Fruit fly (Drosophila melanogaster) whole organism, prepupa: ENCODE measurements around the gene Wdfy2.

Experiments
- Blimp-1 ChIP-seq: fragments of 200-800 bp; sonication (Bioruptor generic); optimal IDR thresholded peaks from 3 replicates; lab custom pipeline; 2017; ENCODE audit warnings: missing biosample characterization, missing genetic modification characterization, mild to moderate bottlenecking, moderate library complexity, missing genetic modification reagents
- CG10669 ChIP-seq: fragments of 200-800 bp; sonication (Bioruptor generic); optimal IDR thresholded peaks from 3 replicates; lab custom pipeline; 2018; ENCODE audit warnings: missing biosample characterization, mild to moderate bottlenecking, missing genetic modification characterization, moderate library complexity
- CG11294 ChIP-seq: fragments of 200-800 bp; sonication (Bioruptor generic); IDR thresholded peaks from 2 replicates; pipeline ENCODE4 v1.3.6; 2022; ENCODE audit warnings: missing biosample characterization, missing genetic modification characterization
- CG11762 ChIP-seq: fragments of 200-800 bp; sonication (Bioruptor generic); optimal IDR thresholded peaks from 3 replicates; lab custom pipeline; 2016; ENCODE audit warnings: missing biosample characterization, missing genetic modification characterization; ENCODE audit not compliant: insufficient read depth
- CG15336 ChIP-seq: fragments of 200-800 bp; sonication (Bioruptor generic); IDR thresholded peaks from 2 replicates; pipeline ENCODE4 v1.3.6; 2022; ENCODE audit warnings: missing biosample characterization, missing genetic modification characterization
- CG16779 ChIP-seq: fragments of 200-800 bp; sonication (Bioruptor generic); optimal IDR thresholded peaks from 3 replicates; lab custom pipeline; 2017; ENCODE audit warnings: missing biosample characterization, mild to moderate bottlenecking, missing genetic modification characterization
- CG3032 ChIP-seq: fragments of 200-800 bp; optimal IDR thresholded peaks from 2 replicates; lab custom pipeline; 2019; ENCODE audit warnings: missing biosample characterization, mild to moderate bottlenecking, missing genetic modification characterization, moderate library complexity
- CG34406 ChIP-seq: fragments of 200-800 bp; sonication (Bioruptor generic); optimal IDR thresholded peaks from 3 replicates; lab custom pipeline; 2016; ENCODE audit warnings: missing biosample characterization, missing genetic modification characterization
- CG4318 ChIP-seq: fragments of 200-800 bp; sonication (Bioruptor generic); optimal IDR thresholded peaks from 3 replicates; lab custom pipeline; 2017; ENCODE audit warnings: missing biosample characterization, mild to moderate bottlenecking, missing genetic modification characterization
- CG6163 ChIP-seq: fragments of 200-800 bp; sonication (Bioruptor generic); IDR thresholded peaks from 3 replicates; pipeline ENCODE4 v1.3.6; 2022; ENCODE audit warnings: missing biosample characterization, missing genetic modification characterization
- CG6276 ChIP-seq: fragments of 200-800 bp; sonication (Bioruptor generic); optimal IDR thresholded peaks from 2 replicates; lab custom pipeline; 2017; ENCODE audit warnings: missing biosample characterization, mild to moderate bottlenecking, missing genetic modification characterization
- CG9139 ChIP-seq: fragments of 200-800 bp; sonication (Bioruptor generic); optimal IDR thresholded peaks from 3 replicates; lab custom pipeline; 2017; ENCODE audit warnings: missing biosample characterization, mild to moderate bottlenecking, missing genetic modification characterization
- Eip78C ChIP-seq: fragments of 200-800 bp; sonication (Bioruptor generic); peaks from one replicate; lab custom pipeline; 2016; ENCODE audit warnings: missing biosample characterization, missing genetic modification characterization
- Eip93F ChIP-seq: fragments of 200-800 bp; sonication (Bioruptor generic); optimal IDR thresholded peaks from 2 replicates; lab custom pipeline; 2016; ENCODE audit warnings: missing biosample characterization, mild to moderate bottlenecking, missing genetic modification characterization
- Ets21C ChIP-seq: fragments of 200-800 bp; sonication (Bioruptor generic); optimal IDR thresholded peaks from 3 replicates; lab custom pipeline; 2016; ENCODE audit warnings: missing biosample characterization, missing genetic modification characterization
- Ets96B ChIP-seq: fragments of 200-800 bp; optimal IDR thresholded peaks from 2 replicates; lab custom pipeline; 2019; ENCODE audit warnings: missing biosample characterization, mild to moderate bottlenecking, missing genetic modification characterization, moderate library complexity
- Hr38 ChIP-seq: sonication (Bioruptor generic); optimal IDR thresholded peaks from 2 replicates; lab custom pipeline; 2016; ENCODE audit warnings: missing biosample characterization, missing genetic modification characterization
- Hr4 ChIP-seq: fragments of 200-800 bp; sonication (Bioruptor generic); optimal IDR thresholded peaks from 3 replicates; lab custom pipeline; 2016; ENCODE audit warnings: missing biosample characterization, missing genetic modification characterization
- Lpt ChIP-seq: fragments of 200-800 bp; sonication (Bioruptor generic); optimal IDR thresholded peaks from 3 replicates; lab custom pipeline; 2016; ENCODE audit warnings: missing biosample characterization, missing genetic modification characterization
- Met ChIP-seq: fragments of 200-800 bp; sonication (Bioruptor generic); optimal IDR thresholded peaks from 3 replicates; lab custom pipeline; 2016; ENCODE audit warnings: missing biosample characterization, missing genetic modification characterization
- OdsH ChIP-seq: fragments of 200-800 bp; sonication (Bioruptor generic); optimal IDR thresholded peaks from 3 replicates; lab custom pipeline; 2016; ENCODE audit warnings: missing biosample characterization, missing genetic modification characterization
- Sox102F ChIP-seq: fragments of 200-800 bp; sonication (Bioruptor generic); optimal IDR thresholded peaks from 2 replicates; lab custom pipeline; 2016; ENCODE audit warnings: missing biosample characterization, mild to moderate bottlenecking, missing genetic modification characterization
- Sox14 ChIP-seq: fragments of 200-800 bp; sonication (Bioruptor generic); optimal IDR thresholded peaks from 3 replicates; lab custom pipeline; 2016; ENCODE audit warnings: missing biosample characterization, missing genetic modification characterization
- achi ChIP-seq: fragments of 200-800 bp; sonication (Bioruptor generic); optimal IDR thresholded peaks from 3 replicates; lab custom pipeline; 2016; ENCODE audit warnings: missing biosample characterization, missing genetic modification characterization
- acj6 ChIP-seq: fragments of 200-800 bp; sonication (Bioruptor generic); optimal IDR thresholded peaks from 3 replicates; lab custom pipeline; 2016; ENCODE audit warnings: missing biosample characterization, missing genetic modification characterization
- cyc ChIP-seq: fragments of 200-800 bp; sonication (Bioruptor generic); optimal IDR thresholded peaks from 3 replicates; lab custom pipeline; 2016; ENCODE audit warnings: missing biosample characterization, missing genetic modification characterization
- dac ChIP-seq: fragments of 200-800 bp; sonication (Bioruptor generic); optimal IDR thresholded peaks from 2 replicates; lab custom pipeline; 2017; ENCODE audit warnings: missing biosample characterization, mild to moderate bottlenecking, missing genetic modification characterization
- dsx ChIP-seq: fragments of 200-800 bp; optimal IDR thresholded peaks from 3 replicates; lab custom pipeline; 2019; ENCODE audit warnings: missing biosample characterization, mild to moderate bottlenecking, missing genetic modification characterization, moderate library complexity; ENCODE audit not compliant: poor library complexity, severe bottlenecking
- esn ChIP-seq: fragments of 200-800 bp; sonication (Bioruptor generic); optimal IDR thresholded peaks from 2 replicates; lab custom pipeline; 2016; ENCODE audit warnings: missing biosample characterization, mild to moderate bottlenecking, missing genetic modification characterization, moderate library complexity
- fd59A ChIP-seq: fragments of 200-800 bp; sonication (Bioruptor generic); optimal IDR thresholded peaks from 2 replicates; lab custom pipeline; 2017; ENCODE audit warnings: missing biosample characterization, mild to moderate bottlenecking, missing genetic modification characterization, missing genetic modification reagents
- fd85E ChIP-seq: fragments of 200-800 bp; sonication (Bioruptor generic); optimal IDR thresholded peaks from 3 replicates; lab custom pipeline; 2016; ENCODE audit warnings: missing biosample characterization, missing genetic modification characterization
- fkh ChIP-seq: fragments of 200-800 bp; sonication (Bioruptor generic); optimal IDR thresholded peaks from 3 replicates; lab custom pipeline; 2017; ENCODE audit warnings: missing biosample characterization, mild to moderate bottlenecking, missing genetic modification characterization, moderate library complexity
- lz ChIP-seq: fragments of 200-800 bp; sonication (Bioruptor generic); optimal IDR thresholded peaks from 3 replicates; lab custom pipeline; 2016; ENCODE audit warnings: missing biosample characterization, missing genetic modification characterization
- net ChIP-seq: fragments of 200-800 bp; sonication (Bioruptor generic); optimal IDR thresholded peaks from 3 replicates; lab custom pipeline; 2016; ENCODE audit warnings: missing biosample characterization, missing genetic modification characterization
- pdm3 ChIP-seq: fragments of 200-800 bp; sonication (Bioruptor generic); optimal IDR thresholded peaks from 3 replicates; lab custom pipeline; 2016; ENCODE audit warnings: missing biosample characterization, missing genetic modification characterization
- salr ChIP-seq, 2 experiments: fragments of 200-800 bp; sonication (Bioruptor generic); optimal IDR thresholded peaks; 3 replicates each; lab custom pipeline; 2016 to 2018; ENCODE audit warnings: missing biosample characterization in 2 of 2, missing genetic modification characterization in 2 of 2, mild to moderate bottlenecking in 1 of 2
- svp ChIP-seq: fragments of 200-800 bp; sonication (Bioruptor generic); peaks from one replicate; lab custom pipeline; 2016; ENCODE audit warnings: missing biosample characterization, missing genetic modification characterization
- vri ChIP-seq: fragments of 200-800 bp; sonication (Bioruptor generic); optimal IDR thresholded peaks from 3 replicates; lab custom pipeline; 2016; ENCODE audit warnings: missing biosample characterization, mild to moderate bottlenecking, missing genetic modification characterization

Gene Wdfy2

dm6 chr2L:10455944-10456520, 32.9 kb downstream of the Wdfy2 start:
- TF ChIP-seq OdsH (GFP tag; lab: Kevin White, UChicago) (no peak), Eip78C (GFP tag; lab: Kevin White, UChicago) (peak; percentile 53), esn (GFP tag; lab: Kevin White, UChicago) (no peak), vri (GFP tag; lab: Kevin White, UChicago) (peak; percentile 93), svp (GFP tag; lab: Kevin White, UChicago) (peak; percentile 78)

DNA sequence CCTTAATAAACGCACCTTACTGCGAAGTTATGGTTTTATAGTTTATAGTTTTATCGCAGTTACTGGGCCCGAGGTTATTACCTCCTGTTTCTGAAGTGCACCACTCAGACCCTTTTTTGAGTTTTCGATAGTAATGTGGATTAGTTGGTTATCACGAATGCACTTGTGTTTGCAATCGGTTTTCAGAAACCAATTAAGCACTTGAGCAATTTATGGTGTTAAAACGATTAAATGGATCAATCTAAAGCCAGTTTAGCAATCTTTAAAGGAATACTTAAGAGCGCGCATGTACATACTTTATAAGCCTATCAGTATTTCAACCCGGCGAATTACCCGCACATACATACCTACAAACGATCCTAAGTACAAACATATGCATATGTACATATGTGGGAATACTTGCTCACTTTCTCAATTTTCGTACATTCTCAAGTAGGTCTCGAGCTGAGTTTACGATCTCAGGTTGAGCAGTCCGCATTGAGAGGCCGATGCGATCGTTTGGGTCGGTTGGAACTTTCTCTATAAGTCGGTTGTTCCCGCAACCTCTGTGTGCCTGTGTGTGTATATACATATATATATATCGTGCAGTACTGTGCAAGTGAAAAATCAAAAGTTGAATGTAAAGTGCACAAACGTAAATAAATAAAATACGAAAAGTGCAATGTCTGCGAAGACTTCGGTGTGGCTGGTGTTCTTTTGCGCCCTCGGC, 34.3 kb downstream of the Wdfy2 start, which contains the start of the genes LManI and LManII:
LManI (minus strand) TSS at position 51 of the 709 bp plus-strand sequence.
LManII (plus strand) TSS at position 468 of the 709 bp plus-strand sequence.
- peak; percentile 72 for TF ChIP-seq svp (GFP tag; lab: Kevin White, UChicago)
- TF ChIP-seq vri (GFP tag; lab: Kevin White, UChicago), result no peak
- no peak for TF ChIP-seq fd85E (GFP tag; lab: Kevin White, UChicago)
- no peak for TF ChIP-seq CG3032 (tag; lab: Kevin White, UChicago)
- TF ChIP-seq, all 60 proteins: peak for 1

- TF ChIP-seq Blimp-1 (GFP tag; lab: Kevin White, UChicago), result no peak
- no peak for TF ChIP-seq OdsH (GFP tag; lab: Kevin White, UChicago)
- TF ChIP-seq Lpt (GFP tag; lab: Kevin White, UChicago), result no peak
Measured at dm6 chr2L:10458979-10459378, 35.9 kb downstream of the Wdfy2 start.

DNA sequence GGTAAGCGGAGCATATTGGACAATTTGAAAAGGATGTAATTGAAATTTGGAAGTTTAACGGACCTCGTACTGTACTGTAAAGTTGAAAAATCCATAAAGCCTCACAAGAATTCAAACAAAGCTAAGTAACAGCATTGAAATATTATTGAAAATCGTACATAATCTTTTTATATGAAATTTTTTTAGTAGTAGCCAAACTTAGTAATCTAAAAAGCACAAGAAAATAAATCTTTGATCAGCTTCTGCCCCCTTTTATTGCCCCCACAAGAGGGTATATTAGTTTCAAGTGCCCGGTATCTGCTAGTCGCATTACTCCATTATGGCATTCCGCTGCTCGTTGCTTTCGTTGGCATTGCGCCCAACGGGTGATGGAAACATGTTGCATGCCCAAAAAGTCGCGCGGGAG, 43.8 kb downstream of the Wdfy2 start:
- TF ChIP-seq acj6 (GFP tag; lab: Kevin White, UChicago) (peak; percentile 12), achi (GFP tag; lab: Kevin White, UChicago) (peak; percentile 18), Hr4 (GFP tag; lab: Kevin White, UChicago) (peak; percentile 47), Eip93F (GFP tag; lab: Kevin White, UChicago) (no peak), CG3032 (tag; lab: Kevin White, UChicago) (no peak), salr (GFP tag; optimal IDR thresholded peaks at IDR 0.05; lab: Kevin White, UChicago) (peak in 1 of 2 experiments; percentile 62), Ets96B (tag; lab: Kevin White, UChicago) (no peak), Eip78C (GFP tag; lab: Kevin White, UChicago) (peak; percentile 79), Lpt (GFP tag; lab: Kevin White, UChicago) (no peak), CG10669 (GFP tag; lab: Kevin White, UChicago) (no peak), dac (GFP tag; lab: Kevin White, UChicago) (no peak), CG6276 (peak; percentile 29), OdsH (GFP tag; lab: Kevin White, UChicago) (peak; percentile 17)

DNA sequence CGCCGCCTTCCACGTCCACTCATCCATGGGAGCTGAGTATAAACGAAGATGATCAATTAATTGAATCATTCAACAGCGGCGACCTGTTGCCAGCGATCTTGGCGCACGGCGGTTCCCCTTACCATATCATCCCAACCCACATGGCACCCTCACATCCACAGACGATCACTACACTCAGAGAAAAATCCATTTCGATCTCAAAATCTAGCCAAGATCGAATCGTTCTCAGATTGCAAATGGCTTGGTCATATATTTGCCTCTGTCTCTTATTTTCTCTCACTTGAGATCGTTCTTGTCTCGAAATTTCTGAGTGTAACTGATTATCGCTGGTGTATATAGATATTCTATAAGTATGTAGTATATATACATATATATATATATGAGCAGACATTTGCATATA, 45.3 kb downstream of the Wdfy2 start:
- TF ChIP-seq Hr4 (GFP tag; lab: Kevin White, UChicago) (peak; percentile 43), net (peak; percentile 44), CG4318 (GFP tag; lab: Kevin White, UChicago) (peak; percentile 19), CG6163 (peak; percentile 80), pdm3 (peak; percentile 60), vri (GFP tag; lab: Kevin White, UChicago) (no peak), Ets21C (GFP tag; lab: Kevin White, UChicago) (no peak), CG15336 (GFP tag; lab: Robert Waterston, UW) (no peak; the same call in 1 of the 2 replicates), fd59A (GFP tag; lab: Kevin White, UChicago) (peak; percentile 27), Sox102F (GFP tag; lab: Kevin White, UChicago) (peak; percentile 42), cyc (GFP tag; lab: Kevin White, UChicago) (peak; percentile 38), Met (GFP tag; lab: Kevin White, UChicago) (peak; percentile 25), salr (GFP tag; optimal IDR thresholded peaks at IDR 0.05; lab: Kevin White, UChicago) (peak in 1 of 2 experiments; percentile 30), CG9139 (GFP tag; lab: Kevin White, UChicago) (no peak), achi (GFP tag; lab: Kevin White, UChicago) (peak; percentile 54), dac (GFP tag; lab: Kevin White, UChicago) (no peak), CG34406 (peak; percentile 46), Sox14 (GFP tag; lab: Kevin White, UChicago) (peak; percentile 30), CG10669 (GFP tag; lab: Kevin White, UChicago) (peak; percentile 75), lz (GFP tag; lab: Kevin White, UChicago) (peak; percentile 7), Hr38 (GFP tag; lab: Kevin White, UChicago) (no peak), Eip78C (GFP tag; lab: Kevin White, UChicago) (peak; percentile 81), CG16779 (no peak), esn (GFP tag; lab: Kevin White, UChicago) (peak; percentile 24), dsx (no peak), CG6276 (peak; percentile 10), CG11762 (GFP tag; lab: Kevin White, UChicago) (peak; percentile 30), fkh (no peak), CG11294 (0 out of 2 replicates have a peak, but pooled peaks have one; percentile 13)
